Fruit fly (Drosophila melanogaster) whole organism, embryonic: ENCODE measurements around the gene Cyp4ac1.

Experiments
- Atf-2 ChIP-seq: fragments of 200-800 bp; sonication (Bioruptor generic); optimal IDR thresholded peaks from 2 replicates; lab custom pipeline; 2016; ENCODE audit warnings: missing biosample characterization, missing genetic modification characterization
- BEAF-32 ChIP-seq: fragments of 200-800 bp; sonication (Bioruptor generic); optimal IDR thresholded peaks from 3 replicates; lab custom pipeline; 2017; ENCODE audit warnings: missing biosample characterization, missing genetic modification characterization, mild to moderate bottlenecking, moderate library complexity, missing genetic modification reagents
- CG11398 ChIP-seq: fragments of 200-800 bp; sonication (Bioruptor generic); optimal IDR thresholded peaks from 2 replicates; lab custom pipeline; 2016; ENCODE audit warnings: missing biosample characterization, missing genetic modification characterization
- CG12236 ChIP-seq: fragments of 200-800 bp; sonication (Bioruptor generic); optimal IDR thresholded peaks from 2 replicates; lab custom pipeline; 2016; ENCODE audit warnings: missing biosample characterization, missing genetic modification characterization
- CG12659 ChIP-seq: fragments of 200-800 bp; sonication (Bioruptor generic); optimal IDR thresholded peaks from 3 replicates; lab custom pipeline; 2017; ENCODE audit warnings: mild to moderate bottlenecking, missing biosample characterization, missing genetic modification reagents, missing genetic modification characterization
- CG13624 ChIP-seq: fragments of 200-800 bp; sonication (Bioruptor generic); optimal IDR thresholded peaks from 2 replicates; lab custom pipeline; 2016; ENCODE audit warnings: missing biosample characterization, missing genetic modification characterization
- CG14014 ChIP-seq: fragments of 200-800 bp; sonication (Bioruptor generic); IDR thresholded peaks from 2 replicates; pipeline ENCODE4 v1.3.6; 2022; ENCODE audit warnings: missing biosample characterization, missing genetic modification characterization
- CG14667 ChIP-seq: fragments of 200-800 bp; sonication (Bioruptor generic); IDR thresholded peaks from 2 replicates; pipeline ENCODE4 v1.3.6; 2022; ENCODE audit warnings: missing biosample characterization, missing genetic modification characterization
- CG1602 ChIP-seq: fragments of 200-800 bp; sonication (Bioruptor generic); optimal IDR thresholded peaks from 3 replicates; lab custom pipeline; 2016; ENCODE audit warnings: missing biosample characterization, missing genetic modification characterization
- CG17361 ChIP-seq: fragments of 200-800 bp; sonication (Bioruptor generic); IDR thresholded peaks from 3 replicates; pipeline ENCODE4 v1.3.6; 2022; ENCODE audit warnings: missing biosample characterization, missing genetic modification characterization
- CG18619 ChIP-seq: fragments of 200-800 bp; sonication (Bioruptor generic); optimal IDR thresholded peaks from 3 replicates; lab custom pipeline; 2017; ENCODE audit warnings: missing biosample characterization, mild to moderate bottlenecking, missing genetic modification characterization
- CG2678 ChIP-seq: fragments of 200-800 bp; sonication (Bioruptor generic); optimal IDR thresholded peaks from 3 replicates; lab custom pipeline; 2019; ENCODE audit warnings: missing biosample characterization, mild to moderate bottlenecking, missing genetic modification characterization, moderate library complexity
- CG30020 ChIP-seq: fragments of 200-800 bp; optimal IDR thresholded peaks from 2 replicates; lab custom pipeline; 2019; ENCODE audit warnings: missing biosample characterization, mild to moderate bottlenecking, missing genetic modification characterization, moderate library complexity
- CG32532 ChIP-seq: fragments of 200-800 bp; sonication (Bioruptor generic); IDR thresholded peaks from 2 replicates; pipeline ENCODE4 v1.3.6; 2022; ENCODE audit warnings: missing biosample characterization, missing genetic modification characterization
- CG34376 ChIP-seq: fragments of 200-800 bp; sonication (Bioruptor generic); optimal IDR thresholded peaks from 2 replicates; lab custom pipeline; 2018; ENCODE audit warnings: missing biosample characterization, mild to moderate bottlenecking, missing genetic modification characterization
- CG42726 ChIP-seq: fragments of 200-800 bp; sonication (Bioruptor generic); IDR thresholded peaks from 2 replicates; pipeline ENCODE4 v1.3.6; 2022; ENCODE audit warnings: missing biosample characterization, missing genetic modification characterization; ENCODE audit not compliant: partially characterized antibody
- CG4282 ChIP-seq: fragments of 200-800 bp; sonication (Bioruptor generic); optimal IDR thresholded peaks from 2 replicates; lab custom pipeline; 2016; ENCODE audit warnings: missing biosample characterization, missing genetic modification characterization
- CG6254 ChIP-seq: fragments of 200-800 bp; sonication (Bioruptor generic); optimal IDR thresholded peaks from 3 replicates; lab custom pipeline; 2017; ENCODE audit warnings: mild to moderate bottlenecking, missing biosample characterization, missing genetic modification reagents, missing genetic modification characterization
- CG8944 ChIP-seq: fragments of 200-800 bp; sonication (Bioruptor generic); optimal IDR thresholded peaks from 3 replicates; lab custom pipeline; 2016; ENCODE audit warnings: missing biosample characterization, missing genetic modification characterization
- CG9437 ChIP-seq: fragments of 200-800 bp; sonication (Bioruptor generic); optimal IDR thresholded peaks from 2 replicates; lab custom pipeline; 2018; ENCODE audit warnings: missing biosample characterization, mild to moderate bottlenecking, missing genetic modification characterization
- CkIIα-i1 ChIP-seq: fragments of 200-800 bp; sonication (Bioruptor generic); IDR thresholded peaks from 2 replicates; pipeline ENCODE4 v1.3.6; 2022; ENCODE audit warnings: missing biosample characterization, missing genetic modification characterization
- Dip2 ChIP-seq: fragments of 200-800 bp; sonication (Bioruptor generic); IDR thresholded peaks from 2 replicates; pipeline ENCODE4 v1.3.6; 2022; ENCODE audit warnings: missing biosample characterization, missing genetic modification characterization
- Doc3 ChIP-seq: fragments of 200-800 bp; sonication (Bioruptor generic); IDR thresholded peaks from 3 replicates; pipeline ENCODE4 v1.3.6; 2022; ENCODE audit warnings: missing biosample characterization, missing genetic modification characterization; ENCODE audit not compliant: partially characterized antibody
- Drgx ChIP-seq: fragments of 200-800 bp; sonication (Bioruptor generic); IDR thresholded peaks from 2 replicates; pipeline ENCODE4 v1.3.6; 2022; ENCODE audit warnings: missing biosample characterization, missing genetic modification characterization
- HLH54F ChIP-seq: fragments of 200-800 bp; sonication (Bioruptor generic); optimal IDR thresholded peaks from 3 replicates; lab custom pipeline; 2016; ENCODE audit warnings: missing biosample characterization, missing genetic modification characterization
- NfI ChIP-seq: fragments of 200-800 bp; sonication (Bioruptor generic); optimal IDR thresholded peaks from 3 replicates; lab custom pipeline; 2018; ENCODE audit warnings: missing biosample characterization, mild to moderate bottlenecking, missing genetic modification characterization, moderate library complexity
- Oli ChIP-seq: fragments of 200-800 bp; sonication (Bioruptor generic); optimal IDR thresholded peaks from 2 replicates; lab custom pipeline; 2018; ENCODE audit warnings: missing biosample characterization, mild to moderate bottlenecking, missing genetic modification characterization, moderate library complexity
- Scr ChIP-seq: fragments of 200-800 bp; sonication (Bioruptor generic); IDR thresholded peaks from 2 replicates; pipeline ENCODE4 v1.3.6; 2022; ENCODE audit warnings: missing biosample characterization, missing genetic modification characterization; ENCODE audit not compliant: partially characterized antibody
- TFAM ChIP-seq: fragments of 200-800 bp; sonication (Bioruptor generic); optimal IDR thresholded peaks from 2 replicates; lab custom pipeline; 2017; ENCODE audit warnings: missing biosample characterization, missing genetic modification characterization, inconsistent platforms
- Taf1 ChIP-seq: fragments of 200-800 bp; sonication (Bioruptor generic); IDR thresholded peaks from 2 replicates; pipeline ENCODE4 v1.3.6; 2022; ENCODE audit warnings: missing biosample characterization, missing genetic modification characterization
- Tbp ChIP-seq: fragments of >200 bp; optimal IDR thresholded peaks from 2 replicates; lab custom pipeline; 2018; ENCODE audit warnings: missing biosample characterization, missing genetic modification characterization
- Usf ChIP-seq: fragments of 200-800 bp; sonication (Bioruptor generic); optimal IDR thresholded peaks from 2 replicates; lab custom pipeline; 2017; ENCODE audit warnings: missing genotype, missing biosample characterization, missing genetic modification characterization
- ato ChIP-seq: fragments of 200-800 bp; sonication (Bioruptor generic); IDR thresholded peaks from 2 replicates; pipeline ENCODE4 v1.3.6; 2022; ENCODE audit warnings: missing biosample characterization, missing genetic modification characterization; ENCODE audit not compliant: partially characterized antibody
- br ChIP-seq: fragments of >200 bp; optimal IDR thresholded peaks from 2 replicates; lab custom pipeline; 2017
- chif ChIP-seq, 2 experiments: fragments of 200-800 bp; sonication (Bioruptor generic); optimal IDR thresholded peaks; 3 replicates each; lab custom pipeline; 2016; ENCODE audit warnings: missing biosample characterization in 2 of 2, missing genetic modification characterization in 2 of 2
- dmrt11E ChIP-seq: fragments of 200-800 bp; sonication (Bioruptor generic); optimal IDR thresholded peaks from 3 replicates; lab custom pipeline; 2018; ENCODE audit warnings: missing biosample characterization, mild to moderate bottlenecking, missing genetic modification characterization, moderate library complexity
- dysf ChIP-seq: fragments of 200-800 bp; sonication (Bioruptor generic); IDR thresholded peaks from 3 replicates; pipeline ENCODE4 v1.3.6; 2022; ENCODE audit warnings: missing biosample characterization, missing genetic modification characterization
- en ChIP-seq: fragments of 200-800 bp; sonication (Bioruptor generic); optimal IDR thresholded peaks from 2 replicates; lab custom pipeline; 2016; ENCODE audit warnings: missing biosample characterization, missing genetic modification characterization
- gem ChIP-seq: fragments of 200-800 bp; sonication (Bioruptor generic); optimal IDR thresholded peaks from 2 replicates; lab custom pipeline; 2019; ENCODE audit warnings: missing biosample characterization, mild to moderate bottlenecking, missing genetic modification characterization, moderate library complexity
- kni ChIP-seq: fragments of 200-800 bp; sonication (Bioruptor generic); optimal IDR thresholded peaks from 3 replicates; lab custom pipeline; 2017; ENCODE audit warnings: mild to moderate bottlenecking, missing biosample characterization, missing genetic modification reagents, missing genetic modification characterization
- lola ChIP-seq, 3 experiments: fragments of >200 bp in 2 of 3; fragments of 200-800 bp in 1 of 3; sonication (Bioruptor generic) in 1 of 3; optimal IDR thresholded peaks; 2 replicates each; lab custom pipeline; 2017 to 2019; ENCODE audit warnings: missing biosample characterization in 3 of 3, missing genetic modification characterization in 3 of 3, mild to moderate bottlenecking in 1 of 3, moderate library complexity in 1 of 3
- maf-S ChIP-seq: fragments of 200-800 bp; sonication (Bioruptor generic); optimal IDR thresholded peaks from 2 replicates; lab custom pipeline; 2016; ENCODE audit warnings: missing biosample characterization, missing genetic modification characterization
- mirr ChIP-seq: fragments of 200-800 bp; sonication (Bioruptor generic); optimal IDR thresholded peaks from 3 replicates; lab custom pipeline; 2018; ENCODE audit warnings: missing biosample characterization, mild to moderate bottlenecking, missing genetic modification characterization
- onecut ChIP-seq: fragments of 200-800 bp; sonication (Bioruptor generic); IDR thresholded peaks from 2 replicates; pipeline ENCODE4 v1.3.6; 2022; ENCODE audit warnings: missing biosample characterization, missing genetic modification characterization
- ro ChIP-seq: fragments of 200-800 bp; sonication (Bioruptor generic); IDR thresholded peaks from 2 replicates; pipeline ENCODE4 v1.3.6; 2022; ENCODE audit warnings: missing biosample characterization, missing genetic modification characterization
- run ChIP-seq: fragments of 200-800 bp; sonication (Bioruptor generic); optimal IDR thresholded peaks from 3 replicates; lab custom pipeline; 2018; ENCODE audit warnings: missing biosample characterization, mild to moderate bottlenecking, missing genetic modification characterization
- tgo ChIP-seq: fragments of 200-800 bp; sonication (Bioruptor generic); IDR thresholded peaks from 3 replicates; pipeline ENCODE4 v1.3.6; 2022; ENCODE audit warnings: missing biosample characterization, missing genetic modification characterization
- tio ChIP-seq: fragments of 200-800 bp; sonication (Bioruptor generic); optimal IDR thresholded peaks from 2 replicates; lab custom pipeline; 2017; ENCODE audit warnings: missing biosample characterization, missing genetic modification characterization, inconsistent platforms
- twi ChIP-seq: fragments of 200-800 bp; optimal IDR thresholded peaks from 2 replicates; lab custom pipeline; 2019; ENCODE audit warnings: missing biosample characterization, mild to moderate bottlenecking, missing genetic modification characterization, moderate library complexity
- vfl ChIP-seq: fragments of 200-800 bp; sonication (Bioruptor generic); optimal IDR thresholded peaks from 2 replicates; lab custom pipeline; 2016; ENCODE audit warnings: missing biosample characterization, missing genetic modification characterization
- yki ChIP-seq: fragments of >200 bp; optimal IDR thresholded peaks from 3 replicates; lab custom pipeline; 2018

The Cyp4ac1 gene

dm6 chr2L:5292977-5293513 lies 29.2 kb downstream of the Cyp4ac1 start (continued):
- TF ChIP-seq Dip2 (no peak), ato (no peak), TFAM (no peak), Doc3 (GFP tag; lab: Robert Waterston, UW) (no peak), yki (lab: Kevin White, UChicago) (peak; percentile 31), maf-S (GFP tag; lab: Kevin White, UChicago) (peak; percentile 27), CG32532 (GFP tag; lab: Robert Waterston, UW) (peak; percentile 56; the same call in 1 of the 2 replicates), tgo (GFP tag; lab: Robert Waterston, UW) (peak; percentile 73), dysf (peak; percentile 69), CG14667 (GFP tag; lab: Robert Waterston, UW) (peak; percentile 39; the same call in 1 of the 2 replicates), CG1602 (peak; percentile 55), HLH54F (GFP tag; lab: Kevin White, UChicago) (peak; percentile 13), run (tag; lab: Kevin White, UChicago) (peak; percentile 37), ro (peak; percentile 47; the same call in 1 of the 2 replicates), vfl (GFP tag; lab: Kevin White, UChicago) (no peak), NfI (peak; percentile 62), kni (GFP tag; lab: Kevin White, UChicago) (peak; percentile 31), CG11398 (GFP tag; lab: Kevin White, UChicago) (peak; percentile 53), twi (tag; lab: Kevin White, UChicago) (peak; percentile 66), Atf-2 (GFP tag; lab: Kevin White, UChicago) (peak; percentile 39), CG17361 (GFP tag; lab: Robert Waterston, UW) (peak; percentile 71), CG2678 (tag; lab: Kevin White, UChicago) (peak; percentile 82), Taf1 (no peak), CG12236 (GFP tag; lab: Kevin White, UChicago) (peak; percentile 58), CG9437 (GFP tag; lab: Kevin White, UChicago) (peak; percentile 69), CG13624 (GFP tag; lab: Kevin White, UChicago) (peak; percentile 34), CG14014 (GFP tag; lab: Robert Waterston, UW) (peak; percentile 50; the same call in 1 of the 2 replicates), mirr (GFP tag; lab: Kevin White, UChicago) (no peak), Scr (no peak), CG42726 (GFP tag; lab: Robert Waterston, UW) (no peak), CG8944 (GFP tag; lab: Kevin White, UChicago) (peak; percentile 27), CG6254 (GFP tag; lab: Kevin White, UChicago) (peak; percentile 82), CkIIα-i1 (GFP tag; lab: Robert Waterston, UW) (no peak), en (GFP tag; lab: Kevin White, UChicago) (peak; percentile 55), CG30020 (tag; lab: Kevin White, UChicago) (peak; percentile 33), Tbp (GFP tag; lab: Kevin White, UChicago) (no peak), gem (tag; lab: Kevin White, UChicago) (peak; percentile 89), CG12659 (GFP tag; lab: Kevin White, UChicago) (peak; percentile 60), CG34376 (GFP tag; lab: Kevin White, UChicago) (no peak), tio (GFP tag; lab: Kevin White, UChicago) (peak; percentile 68), dmrt11E (tag; lab: Kevin White, UChicago) (peak; percentile 89), Drgx (GFP tag; lab: Robert Waterston, UW) (peak; percentile 88), CG4282 (GFP tag; lab: Kevin White, UChicago) (no peak), Oli (tag; lab: Kevin White, UChicago) (peak; percentile 80), BEAF-32 (GFP tag; lab: Kevin White, UChicago) (no peak), chif (GFP tag; optimal IDR thresholded peaks at IDR 0.05; lab: Kevin White, UChicago) (peak; percentile 74), CG18619 (GFP tag; lab: Kevin White, UChicago) (peak; percentile 39), lola (GFP tag; optimal IDR thresholded peaks at IDR 0.05; lab: Kevin White, UChicago) (peak in 1 of 3 experiments; percentile 86), br (no peak), onecut (GFP tag; lab: Robert Waterston, UW) (peak; percentile 67), Usf (GFP tag; lab: Kevin White, UChicago) (peak; percentile 3)
